Worm (Caenorhabditis elegans): ENCODE data around the gene Y46G5A.36.

Gene Y46G5A.36

DNA sequence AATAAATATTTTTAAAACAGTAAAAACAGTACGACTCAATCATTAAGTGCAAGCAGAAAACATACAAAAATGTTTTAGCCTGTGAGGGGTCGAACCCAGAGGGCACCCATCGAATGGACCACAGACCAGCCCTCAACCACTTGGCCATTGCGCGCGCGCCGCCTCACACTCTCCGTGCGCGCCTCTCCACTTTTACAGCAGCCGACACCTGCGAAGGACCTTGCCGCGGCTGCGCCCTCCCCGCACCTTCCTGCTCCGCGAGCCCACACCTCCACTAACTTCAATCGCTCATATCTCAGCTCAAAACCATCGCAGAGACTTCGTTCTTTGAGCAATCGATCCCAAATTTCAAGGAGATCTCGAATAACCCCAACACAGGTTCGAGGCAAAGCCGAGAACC lies 45.1 kb upstream of the Y46G5A.36 start (continued):
- TF ChIP-seq egl-13 (tag; optimal IDR thresholded peaks at IDR 0.05) (peak; percentile 25), nhr-20 (tag; optimal IDR thresholded peaks at IDR 0.05) (peak; percentile 71), swsn-7 (tag; optimal IDR thresholded peaks at IDR 0.05) (peak; percentile 81), grh-1 (GFP tag; IDR thresholded peaks at IDR 0.05) (peak; percentile 57)

DNA sequence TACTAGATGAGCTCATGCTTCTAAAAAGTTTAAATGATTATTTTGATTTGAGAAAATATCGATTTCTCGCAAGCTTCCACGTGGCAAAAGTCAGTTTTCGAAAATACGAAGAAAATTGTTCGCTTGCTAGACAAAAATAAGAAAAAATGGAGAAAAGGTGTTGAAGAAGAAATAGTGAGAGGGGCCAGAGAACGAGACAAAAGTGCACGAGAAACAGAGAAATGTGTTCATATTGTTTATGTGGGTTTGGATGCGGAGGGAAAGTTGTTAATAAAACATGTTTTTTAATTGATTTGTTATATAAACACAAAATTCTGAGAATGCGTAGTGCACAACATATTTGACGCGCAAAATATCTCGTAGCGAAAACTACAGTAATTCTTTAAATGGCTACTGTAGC lies 38.1 kb upstream of the Y46G5A.36 start, which contains the start of gene Y46G5A.15:
Y46G5A.15 (minus strand) TSS at position 26 of the 400 bp plus-strand sequence.
- TF ChIP-seq efl-1 (optimal IDR thresholded peaks at IDR 0.05) (no peak), efl-1 (GFP tag; optimal IDR thresholded peaks at IDR 0.05 in 1 of 2) (peak in 1 of 2 experiments; percentile 30), ceh-82 (tag; optimal IDR thresholded peaks at IDR 0.05) (no peak)

DNA sequence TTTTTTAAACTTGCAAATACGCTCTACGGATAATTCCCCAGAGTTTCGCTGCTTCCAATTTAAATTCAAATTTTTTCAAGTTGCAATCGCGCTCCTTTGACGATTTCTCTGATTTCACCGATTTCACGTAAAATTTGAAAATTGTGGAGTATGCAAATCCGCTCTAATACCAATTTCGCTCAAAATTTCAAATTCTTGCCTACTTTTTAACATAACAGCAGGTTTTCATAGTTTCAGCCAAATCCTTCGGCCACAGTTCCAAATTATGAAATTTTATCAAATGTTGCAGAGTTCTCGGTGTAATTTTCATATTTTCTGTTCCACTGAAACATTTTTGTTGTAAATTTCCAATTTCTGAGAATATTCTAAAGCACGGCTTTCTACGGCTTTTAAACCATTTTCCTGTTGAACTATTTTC lies 35.6 kb upstream of the Y46G5A.36 start, which contains the start of gene alkb-7:
alkb-7 (minus strand) TSS at position 323 of the 418 bp plus-strand sequence.
- no peak for TF ChIP-seq unc-62 (GFP tag; optimal IDR thresholded peaks at IDR 0.05)
- no peak for TF ChIP-seq ceh-8 (GFP tag; optimal IDR thresholded peaks at IDR 0.05)
- TF ChIP-seq pag-3 (tag; optimal IDR thresholded peaks at IDR 0.05; ENCODE audit: borderline replicate concordance, insufficient read depth) = no peak
- TF ChIP-seq ces-1 (GFP tag; optimal IDR thresholded peaks at IDR 0.05) = no peak
- no peak for TF ChIP-seq unc-86 (tag; optimal IDR thresholded peaks at IDR 0.05)
- no peak for TF ChIP-seq efl-1 (optimal IDR thresholded peaks at IDR 0.05)
- peak in 1 of 2 experiments; percentile 70 for TF ChIP-seq efl-1 (GFP tag; optimal IDR thresholded peaks at IDR 0.05 in 1 of 2)
- TF ChIP-seq pax-3 (tag; optimal IDR thresholded peaks at IDR 0.05) = no peak
- peak; percentile 2 for TF ChIP-seq ztf-4 (tag; optimal IDR thresholded peaks at IDR 0.05)
- TF ChIP-seq efl-3 (GFP tag; optimal IDR thresholded peaks at IDR 0.05) = no peak
- no peak for TF ChIP-seq swsn-7 (tag; optimal IDR thresholded peaks at IDR 0.05)
- no peak for TF ChIP-seq zag-1 (tag; optimal IDR thresholded peaks at IDR 0.05)
- TF ChIP-seq irx-1 (tag; optimal IDR thresholded peaks at IDR 0.05) = no peak
- TF ChIP-seq ceh-63 (GFP tag; optimal IDR thresholded peaks at IDR 0.05) = no peak
- TF ChIP-seq grh-1 (GFP tag; IDR thresholded peaks at IDR 0.05) = no peak
- TF ChIP-seq nhr-47 (tag; optimal IDR thresholded peaks at IDR 0.05) = no peak
- no peak for TF ChIP-seq ceh-90 (tag; optimal IDR thresholded peaks at IDR 0.05)
- no peak for TF ChIP-seq hpl-2 (GFP tag; optimal IDR thresholded peaks at IDR 0.05)
- TF ChIP-seq mab-9 (GFP tag; IDR thresholded peaks at IDR 0.05) = no peak
- TF ChIP-seq sup-37 (GFP tag; optimal IDR thresholded peaks at IDR 0.05) = peak; percentile 9

DNA sequence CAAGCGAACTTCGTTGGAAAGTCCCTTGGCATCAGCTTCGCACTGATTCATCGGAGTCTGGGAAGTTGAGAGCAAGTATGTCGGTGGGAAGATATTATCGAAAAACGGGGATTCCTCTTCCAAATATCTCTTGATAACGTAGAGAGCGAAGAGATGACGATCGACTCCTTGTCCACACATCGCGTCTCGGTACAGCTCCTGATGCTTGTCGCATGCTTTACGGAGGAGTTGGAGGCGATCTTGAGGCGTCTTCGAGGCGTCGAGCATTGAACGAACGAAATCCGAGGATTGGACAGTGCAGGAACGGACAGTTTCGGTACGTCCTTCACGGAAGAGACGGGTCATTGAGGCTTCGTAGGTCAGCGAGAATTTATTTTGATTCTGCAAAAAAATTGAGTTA lies 34.0 kb upstream of the Y46G5A.36 start:
- TF ChIP-seq egl-13 (tag; optimal IDR thresholded peaks at IDR 0.05) (no peak), lin-39 (tag; optimal IDR thresholded peaks at IDR 0.05) (no peak), sptf-1 (tag; optimal IDR thresholded peaks at IDR 0.05) (no peak), unc-62 (GFP tag; optimal IDR thresholded peaks at IDR 0.05) (no peak), nhr-90 (tag; optimal IDR thresholded peaks at IDR 0.05; ENCODE audit: poor library complexity) (no peak), elt-2 (tag; optimal IDR thresholded peaks at IDR 0.05) (no peak), mef-2 (tag; optimal IDR thresholded peaks at IDR 0.05) (no peak), zip-4 (GFP tag; optimal IDR thresholded peaks at IDR 0.05) (no peak), ceh-63 (GFP tag; optimal IDR thresholded peaks at IDR 0.05) (no peak), C34B4.2 (tag; optimal IDR thresholded peaks at IDR 0.05) (no peak), tlp-1 (tag; optimal IDR thresholded peaks at IDR 0.05) (no peak), lsy-2 (tag; optimal IDR thresholded peaks at IDR 0.05) (no peak), unc-86 (tag; optimal IDR thresholded peaks at IDR 0.05) (no peak), nhr-76 (tag; optimal IDR thresholded peaks at IDR 0.05) (no peak), lir-3 (tag; optimal IDR thresholded peaks at IDR 0.05; ENCODE audit: poor library complexity) (no peak), C04F5.9 (tag; optimal IDR thresholded peaks at IDR 0.05) (no peak), pax-3 (tag; optimal IDR thresholded peaks at IDR 0.05) (no peak), xbp-1 (tag; optimal IDR thresholded peaks at IDR 0.05) (no peak), lin-15B (tag; optimal IDR thresholded peaks at IDR 0.05) (no peak), pag-3 (tag; optimal IDR thresholded peaks at IDR 0.05; ENCODE audit: borderline replicate concordance, insufficient read depth) (no peak)
